Worm (Caenorhabditis elegans) whole organism, L1 larva: ENCODE measurements around the gene F10E9.11.

Source experiments
- C04F5.9 ChIP-seq: sonication (generic microtip); optimal IDR thresholded peaks from 2 replicates; lab custom pipeline; 2016; ENCODE audit warnings: missing genetic modification characterization, missing compliant biosample characterization
- C34B4.2 ChIP-seq: sonication (generic microtip); optimal IDR thresholded peaks from 2 replicates; lab custom pipeline; 2017; ENCODE audit warnings: mild to moderate bottlenecking, missing genetic modification characterization, missing compliant biosample characterization
- ceh-63 ChIP-seq: fragments of 200-800 bp; sonication (Bioruptor generic); optimal IDR thresholded peaks from 2 replicates; lab custom pipeline; 2018; ENCODE audit warnings: mild to moderate bottlenecking, missing genetic modification characterization, missing compliant biosample characterization
- ceh-8 ChIP-seq: fragments of 200-800 bp; sonication (Bioruptor generic); optimal IDR thresholded peaks from 2 replicates; lab custom pipeline; 2018; ENCODE audit warnings: mild to moderate bottlenecking, missing genetic modification characterization, moderate library complexity, missing compliant biosample characterization
- ceh-88 ChIP-seq: fragments of 200-800 bp; sonication (Bioruptor generic); IDR thresholded peaks from 2 replicates; pipeline ENCODE4 v1.3.6; 2022; ENCODE audit warnings: missing genetic modification characterization, missing compliant biosample characterization
- ces-1 ChIP-seq: fragments of 150-350 bp; optimal IDR thresholded peaks from 2 replicates; lab custom pipeline; 2014; ENCODE audit warnings: missing biosample characterization, missing genetic modification reagents, missing genetic modification characterization
- dpl-1 ChIP-seq, 3 experiments: fragments of 150-350 bp in 2 of 3; sonication (generic microtip) in 1 of 3; optimal IDR thresholded peaks; 2 replicates each; lab custom pipeline; 2014 to 2017; ENCODE audit warnings: missing biosample characterization in 3 of 3, missing genetic modification characterization in 3 of 3, missing genetic modification reagents in 3 of 3
- egl-13 ChIP-seq: sonication (generic microtip); optimal IDR thresholded peaks from 2 replicates; lab custom pipeline; 2016; ENCODE audit warnings: missing genotype, missing genetic modification reagents, missing genetic modification characterization, missing compliant biosample characterization
- hlh-17 ChIP-seq: fragments of 200-800 bp; sonication (Bioruptor generic); optimal IDR thresholded peaks from 2 replicates; lab custom pipeline; 2018; ENCODE audit warnings: missing genetic modification characterization, mild to moderate bottlenecking, missing compliant biosample characterization, moderate library complexity, borderline replicate concordance
- irx-1 ChIP-seq: sonication (generic microtip); optimal IDR thresholded peaks from 2 replicates; lab custom pipeline; 2016; ENCODE audit warnings: missing genetic modification characterization, missing compliant biosample characterization
- isw-1 ChIP-seq: fragments of 200-800 bp; sonication (Bioruptor generic); IDR thresholded peaks from 2 replicates; pipeline ENCODE4 v1.3.6; 2022; ENCODE audit warnings: missing genetic modification characterization, missing compliant biosample characterization
- lin-14 ChIP-seq: fragments of 200-800 bp; sonication (Bioruptor generic); optimal IDR thresholded peaks from 2 replicates; lab custom pipeline; 2018; ENCODE audit warnings: mild to moderate bottlenecking, missing genetic modification characterization, moderate library complexity, missing compliant biosample characterization
- lin-39 ChIP-seq: fragments of 150-350 bp; optimal IDR thresholded peaks from 2 replicates; lab custom pipeline; 2014; ENCODE audit warnings: missing biosample characterization, missing genetic modification reagents, missing genetic modification characterization
- mab-9 ChIP-seq: fragments of 200-800 bp; sonication (Bioruptor generic); IDR thresholded peaks from 2 replicates; pipeline ENCODE4 v1.3.6; 2022; ENCODE audit warnings: missing genetic modification reagents, missing genetic modification characterization, missing compliant biosample characterization
- mef-2 ChIP-seq: fragments of 150-350 bp; optimal IDR thresholded peaks from 2 replicates; lab custom pipeline; 2014; ENCODE audit warnings: missing biosample characterization, missing genetic modification characterization
- mep-1 ChIP-seq: fragments of 150-350 bp; optimal IDR thresholded peaks from 2 replicates; lab custom pipeline; 2014; ENCODE audit warnings: missing biosample characterization, missing genetic modification characterization
- nhr-12 ChIP-seq: sonication (generic microtip); optimal IDR thresholded peaks from 2 replicates; lab custom pipeline; 2017; ENCODE audit warnings: missing biosample characterization, missing genetic modification characterization
- nhr-19 ChIP-seq: fragments of 200-800 bp; sonication (Bioruptor generic); conservative IDR thresholded peaks from 2 replicates; pipeline ENCODE4 v1.3.6; 2022; ENCODE audit warnings: missing genetic modification characterization, missing compliant biosample characterization
- nhr-28 ChIP-seq: fragments of 150-350 bp; optimal IDR thresholded peaks from 2 replicates; lab custom pipeline; 2014; ENCODE audit warnings: missing biosample characterization, missing genetic modification characterization
- nhr-84 ChIP-seq: sonication (generic microtip); optimal IDR thresholded peaks from 2 replicates; lab custom pipeline; 2017; ENCODE audit warnings: missing biosample characterization, missing genetic modification characterization
- nhr-90 ChIP-seq: sonication (generic microtip); optimal IDR thresholded peaks from 2 replicates; lab custom pipeline; 2016; ENCODE audit warnings: mild to moderate bottlenecking, missing genetic modification characterization, missing compliant biosample characterization; ENCODE audit not compliant: poor library complexity
- sptf-1 ChIP-seq: fragments of 150-350 bp; optimal IDR thresholded peaks from 2 replicates; lab custom pipeline; 2014; ENCODE audit warnings: missing biosample characterization, missing genetic modification characterization
- zag-1 ChIP-seq: fragments of 150-350 bp; optimal IDR thresholded peaks from 2 replicates; lab custom pipeline; 2014; ENCODE audit warnings: missing biosample characterization, missing genetic modification characterization

F10E9.11 gene

ce11 chrIII:8275871-8276270, 43.2 kb downstream of the F10E9.11 start, which contains the start of gene clec-160:
Gene clec-160, minus strand, starts transcription at chrIII:8275971.
- TF ChIP-seq mef-2 (no peak), mab-9 (GFP tag; lab: Robert Waterston, UW) (no peak), nhr-84 (tag; lab: Kevin White, UChicago) (no peak), lin-39 (tag; lab: Kevin White, UChicago) (no peak), mep-1 (tag; lab: Kevin White, UChicago) (no peak), irx-1 (no peak), lin-14 (no peak), hlh-17 (GFP tag; lab: Kevin White, UChicago) (no peak), dpl-1 (GFP tag; optimal IDR thresholded peaks at IDR 0.05; lab: Kevin White, UChicago) (no peak), ceh-8 (GFP tag; lab: Kevin White, UChicago) (no peak), ceh-88 (GFP tag; lab: Robert Waterston, UW) (no peak), C34B4.2 (tag; lab: Kevin White, UChicago) (no peak)

- TF ChIP-seq nhr-19 (GFP tag; lab: Robert Waterston, UW) = no peak
- no peak for TF ChIP-seq hlh-17 (GFP tag; lab: Kevin White, UChicago)
- no peak for TF ChIP-seq lin-39 (tag; lab: Kevin White, UChicago)
- TF ChIP-seq ceh-8 (GFP tag; lab: Kevin White, UChicago) = no peak
- TF ChIP-seq mef-2 = no peak
- no peak for TF ChIP-seq sptf-1 (tag; lab: Kevin White, UChicago)
- no peak for TF ChIP-seq zag-1 (tag; lab: Kevin White, UChicago)
- no peak for TF ChIP-seq isw-1 (GFP tag; lab: Robert Waterston, UW)
- TF ChIP-seq lin-14 = no peak
- no peak for TF ChIP-seq nhr-90 (tag; lab: Kevin White, UChicago)
- TF ChIP-seq nhr-28 (tag; lab: Kevin White, UChicago) = no peak
- no peak for TF ChIP-seq nhr-12
- no peak for TF ChIP-seq ceh-63 (GFP tag; lab: Kevin White, UChicago)
- TF ChIP-seq egl-13 (tag; lab: Kevin White, UChicago) = no peak
- no peak for TF ChIP-seq C04F5.9
- TF ChIP-seq ces-1 = no peak
- TF ChIP-seq ceh-88 (GFP tag; lab: Robert Waterston, UW) = no peak
These were observed 47.3 kb downstream of the F10E9.11 start, which contains the start of the genes mps-4 and F09G8.10 for ce11 chrIII:8271676-8272225. Gene mps-4, minus strand, starts transcription at chrIII:8271776. Gene F09G8.10, minus strand, starts transcription at chrIII:8272175.
